Worm (Caenorhabditis elegans): ENCODE data around the gene mcm-3.

DNA sequence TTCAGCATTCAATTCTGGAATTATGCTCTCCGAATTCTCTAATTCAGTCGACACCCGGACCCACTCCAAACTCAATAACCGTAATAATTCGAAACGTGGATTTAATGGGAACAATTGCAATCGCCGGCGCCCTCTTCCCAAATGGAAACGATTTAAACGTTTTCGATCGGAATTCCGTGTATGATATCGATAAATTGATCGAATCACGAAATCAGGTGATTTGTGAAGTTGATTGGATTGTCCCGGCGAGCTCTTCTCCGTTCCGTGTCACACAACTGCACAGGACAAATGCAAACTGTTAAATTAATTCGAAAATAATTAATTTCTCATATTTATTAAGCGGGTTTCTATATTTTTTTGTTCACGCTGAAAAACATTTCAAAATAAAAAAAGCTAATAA lies 3.5 kb downstream of the mcm-3 start, which contains the start of gene C25D7.16:
- no peak for TF ChIP-seq nhr-2 (tag; optimal IDR thresholded peaks at IDR 0.05)
- no peak for TF ChIP-seq nhr-28 (tag; optimal IDR thresholded peaks at IDR 0.05)
- no peak for TF ChIP-seq blmp-1 (tag; optimal IDR thresholded peaks at IDR 0.05)
- TF ChIP-seq elt-1 (tag; optimal IDR thresholded peaks at IDR 0.05; ENCODE audit: borderline replicate concordance, insufficient read depth), result no peak
- no peak for TF ChIP-seq nhr-237 (tag; optimal IDR thresholded peaks at IDR 0.05)
- TF ChIP-seq snpc-4 (tag; optimal IDR thresholded peaks at IDR 0.05), result no peak
- no peak for TF ChIP-seq lsy-2 (tag; optimal IDR thresholded peaks at IDR 0.05)
- TF ChIP-seq ztf-11 (tag; optimal IDR thresholded peaks at IDR 0.05), result no peak

Data from whole organism, mixed stage, embryonic.